Fruit fly (Drosophila melanogaster) whole organism, prepupa: Measurements from ENCODE around the gene Marcal1.

Experiments
- Blimp-1 ChIP-seq: fragments of 200-800 bp; sonication (Bioruptor generic); optimal IDR thresholded peaks from 3 replicates; lab custom pipeline; 2017; ENCODE audit warnings: missing biosample characterization, missing genetic modification characterization, mild to moderate bottlenecking, moderate library complexity, missing genetic modification reagents
- CG10631 ChIP-seq: fragments of 200-800 bp; sonication (Bioruptor generic); optimal IDR thresholded peaks from 2 replicates; lab custom pipeline; 2016; ENCODE audit warnings: missing biosample characterization, missing genetic modification characterization
- CG10669 ChIP-seq: fragments of 200-800 bp; sonication (Bioruptor generic); optimal IDR thresholded peaks from 3 replicates; lab custom pipeline; 2018; ENCODE audit warnings: missing biosample characterization, mild to moderate bottlenecking, missing genetic modification characterization, moderate library complexity
- CG11294 ChIP-seq: fragments of 200-800 bp; sonication (Bioruptor generic); IDR thresholded peaks from 2 replicates; pipeline ENCODE4 v1.3.6; 2022; ENCODE audit warnings: missing biosample characterization, missing genetic modification characterization
- CG11762 ChIP-seq: fragments of 200-800 bp; sonication (Bioruptor generic); optimal IDR thresholded peaks from 3 replicates; lab custom pipeline; 2016; ENCODE audit warnings: missing biosample characterization, missing genetic modification characterization; ENCODE audit not compliant: insufficient read depth
- CG11902 ChIP-seq: fragments of 200-800 bp; sonication (Bioruptor generic); optimal IDR thresholded peaks from 3 replicates; lab custom pipeline; 2016; ENCODE audit warnings: missing biosample characterization, missing genetic modification characterization
- CG15336 ChIP-seq: fragments of 200-800 bp; sonication (Bioruptor generic); IDR thresholded peaks from 2 replicates; pipeline ENCODE4 v1.3.6; 2022; ENCODE audit warnings: missing biosample characterization, missing genetic modification characterization
- CG1621 ChIP-seq: fragments of 200-800 bp; sonication (Bioruptor generic); optimal IDR thresholded peaks from 3 replicates; lab custom pipeline; 2018; ENCODE audit warnings: missing biosample characterization, mild to moderate bottlenecking, missing genetic modification characterization
- CG16779 ChIP-seq: fragments of 200-800 bp; sonication (Bioruptor generic); optimal IDR thresholded peaks from 3 replicates; lab custom pipeline; 2017; ENCODE audit warnings: missing biosample characterization, mild to moderate bottlenecking, missing genetic modification characterization
- CG31627 ChIP-seq: fragments of 200-800 bp; sonication (Bioruptor generic); optimal IDR thresholded peaks from 3 replicates; lab custom pipeline; 2016; ENCODE audit warnings: missing biosample characterization, missing genetic modification characterization
- CG32006 ChIP-seq: fragments of 200-800 bp; sonication (Bioruptor generic); optimal IDR thresholded peaks from 3 replicates; lab custom pipeline; 2017; ENCODE audit warnings: missing biosample characterization, mild to moderate bottlenecking, missing genetic modification characterization
- CG3919 ChIP-seq: fragments of 200-800 bp; sonication (Bioruptor generic); optimal IDR thresholded peaks from 3 replicates; lab custom pipeline; 2016; ENCODE audit warnings: missing biosample characterization, missing genetic modification characterization
- CG4318 ChIP-seq: fragments of 200-800 bp; sonication (Bioruptor generic); optimal IDR thresholded peaks from 3 replicates; lab custom pipeline; 2017; ENCODE audit warnings: missing biosample characterization, mild to moderate bottlenecking, missing genetic modification characterization
- CG6163 ChIP-seq: fragments of 200-800 bp; sonication (Bioruptor generic); IDR thresholded peaks from 3 replicates; pipeline ENCODE4 v1.3.6; 2022; ENCODE audit warnings: missing biosample characterization, missing genetic modification characterization
- CG6792 ChIP-seq: fragments of 200-800 bp; sonication (Bioruptor generic); optimal IDR thresholded peaks from 3 replicates; lab custom pipeline; 2016; ENCODE audit warnings: missing biosample characterization, missing genetic modification characterization
- CG6808 ChIP-seq: fragments of 200-800 bp; sonication (Bioruptor generic); optimal IDR thresholded peaks from 3 replicates; lab custom pipeline; 2017; ENCODE audit warnings: missing biosample characterization, missing genetic modification characterization, mild to moderate bottlenecking, moderate library complexity, missing genetic modification reagents
- CG6854 ChIP-seq: fragments of 200-800 bp; sonication (Bioruptor generic); optimal IDR thresholded peaks from 2 replicates; lab custom pipeline; 2017; ENCODE audit warnings: missing biosample characterization, mild to moderate bottlenecking, missing genetic modification characterization
- CG8319 ChIP-seq: fragments of 200-800 bp; sonication (Bioruptor generic); optimal IDR thresholded peaks from 3 replicates; lab custom pipeline; 2016; ENCODE audit warnings: missing biosample characterization, missing genetic modification characterization
- CG9139 ChIP-seq: fragments of 200-800 bp; sonication (Bioruptor generic); optimal IDR thresholded peaks from 3 replicates; lab custom pipeline; 2017; ENCODE audit warnings: missing biosample characterization, mild to moderate bottlenecking, missing genetic modification characterization
- Eip75B ChIP-seq: fragments of 200-800 bp; sonication (Bioruptor generic); optimal IDR thresholded peaks from 3 replicates; lab custom pipeline; 2016; ENCODE audit warnings: missing biosample characterization, missing genetic modification characterization
- Eip78C ChIP-seq: fragments of 200-800 bp; sonication (Bioruptor generic); peaks from one replicate; lab custom pipeline; 2016; ENCODE audit warnings: missing biosample characterization, missing genetic modification characterization
- Eip93F ChIP-seq: fragments of 200-800 bp; sonication (Bioruptor generic); optimal IDR thresholded peaks from 2 replicates; lab custom pipeline; 2016; ENCODE audit warnings: missing biosample characterization, mild to moderate bottlenecking, missing genetic modification characterization
- Ets96B ChIP-seq: fragments of 200-800 bp; optimal IDR thresholded peaks from 2 replicates; lab custom pipeline; 2019; ENCODE audit warnings: missing biosample characterization, mild to moderate bottlenecking, missing genetic modification characterization, moderate library complexity
- Gug ChIP-seq: fragments of 200-800 bp; sonication (Bioruptor generic); IDR thresholded peaks from 2 replicates; pipeline ENCODE4 v1.3.6; 2022; ENCODE audit warnings: missing biosample characterization, missing genetic modification characterization
- Hr38 ChIP-seq: sonication (Bioruptor generic); optimal IDR thresholded peaks from 2 replicates; lab custom pipeline; 2016; ENCODE audit warnings: missing biosample characterization, missing genetic modification characterization
- Hr39 ChIP-seq: fragments of 200-800 bp; sonication (Bioruptor generic); optimal IDR thresholded peaks from 2 replicates; lab custom pipeline; 2016; ENCODE audit warnings: missing biosample characterization, missing genetic modification characterization
- Hr4 ChIP-seq: fragments of 200-800 bp; sonication (Bioruptor generic); optimal IDR thresholded peaks from 3 replicates; lab custom pipeline; 2016; ENCODE audit warnings: missing biosample characterization, missing genetic modification characterization
- Lpt ChIP-seq: fragments of 200-800 bp; sonication (Bioruptor generic); optimal IDR thresholded peaks from 3 replicates; lab custom pipeline; 2016; ENCODE audit warnings: missing biosample characterization, missing genetic modification characterization
- Met ChIP-seq: fragments of 200-800 bp; sonication (Bioruptor generic); optimal IDR thresholded peaks from 3 replicates; lab custom pipeline; 2016; ENCODE audit warnings: missing biosample characterization, missing genetic modification characterization
- OdsH ChIP-seq: fragments of 200-800 bp; sonication (Bioruptor generic); optimal IDR thresholded peaks from 3 replicates; lab custom pipeline; 2016; ENCODE audit warnings: missing biosample characterization, missing genetic modification characterization
- Smox ChIP-seq: fragments of 200-800 bp; sonication (Bioruptor generic); optimal IDR thresholded peaks from 3 replicates; lab custom pipeline; 2016; ENCODE audit warnings: missing biosample characterization, missing genetic modification characterization
- Sox102F ChIP-seq: fragments of 200-800 bp; sonication (Bioruptor generic); optimal IDR thresholded peaks from 2 replicates; lab custom pipeline; 2016; ENCODE audit warnings: missing biosample characterization, mild to moderate bottlenecking, missing genetic modification characterization
- Sox14 ChIP-seq: fragments of 200-800 bp; sonication (Bioruptor generic); optimal IDR thresholded peaks from 3 replicates; lab custom pipeline; 2016; ENCODE audit warnings: missing biosample characterization, missing genetic modification characterization
- Sox15 ChIP-seq: fragments of 200-800 bp; sonication (Bioruptor generic); optimal IDR thresholded peaks from 3 replicates; lab custom pipeline; 2016; ENCODE audit warnings: missing biosample characterization, missing genetic modification characterization
- achi ChIP-seq: fragments of 200-800 bp; sonication (Bioruptor generic); optimal IDR thresholded peaks from 3 replicates; lab custom pipeline; 2016; ENCODE audit warnings: missing biosample characterization, missing genetic modification characterization
- acj6 ChIP-seq: fragments of 200-800 bp; sonication (Bioruptor generic); optimal IDR thresholded peaks from 3 replicates; lab custom pipeline; 2016; ENCODE audit warnings: missing biosample characterization, missing genetic modification characterization
- cyc ChIP-seq: fragments of 200-800 bp; sonication (Bioruptor generic); optimal IDR thresholded peaks from 3 replicates; lab custom pipeline; 2016; ENCODE audit warnings: missing biosample characterization, missing genetic modification characterization
- eg ChIP-seq: fragments of 200-800 bp; sonication (Bioruptor generic); IDR thresholded peaks from 3 replicates; pipeline ENCODE4 v1.3.6; 2022; ENCODE audit warnings: missing biosample characterization, missing genetic modification characterization
- fkh ChIP-seq: fragments of 200-800 bp; sonication (Bioruptor generic); optimal IDR thresholded peaks from 3 replicates; lab custom pipeline; 2017; ENCODE audit warnings: missing biosample characterization, mild to moderate bottlenecking, missing genetic modification characterization, moderate library complexity
- lz ChIP-seq: fragments of 200-800 bp; sonication (Bioruptor generic); optimal IDR thresholded peaks from 3 replicates; lab custom pipeline; 2016; ENCODE audit warnings: missing biosample characterization, missing genetic modification characterization
- net ChIP-seq: fragments of 200-800 bp; sonication (Bioruptor generic); optimal IDR thresholded peaks from 3 replicates; lab custom pipeline; 2016; ENCODE audit warnings: missing biosample characterization, missing genetic modification characterization
- spab ChIP-seq: fragments of 200-800 bp; sonication (Bioruptor generic); optimal IDR thresholded peaks from 2 replicates; lab custom pipeline; 2017; ENCODE audit warnings: missing biosample characterization, mild to moderate bottlenecking, missing genetic modification characterization, missing genetic modification reagents
- ss ChIP-seq, 2 experiments: fragments of 200-800 bp; sonication (Bioruptor generic); optimal IDR thresholded peaks; 2 replicates in 1 of 2; 3 replicates in 1 of 2; lab custom pipeline; 2017 to 2018; ENCODE audit warnings: mild to moderate bottlenecking in 2 of 2, missing biosample characterization in 2 of 2, missing genetic modification characterization in 2 of 2, moderate library complexity in 1 of 2
- svp ChIP-seq: fragments of 200-800 bp; sonication (Bioruptor generic); peaks from one replicate; lab custom pipeline; 2016; ENCODE audit warnings: missing biosample characterization, missing genetic modification characterization
- vri ChIP-seq: fragments of 200-800 bp; sonication (Bioruptor generic); optimal IDR thresholded peaks from 3 replicates; lab custom pipeline; 2016; ENCODE audit warnings: missing biosample characterization, mild to moderate bottlenecking, missing genetic modification characterization

Marcal1 gene

dm6 chr2L:4915715-4916153 lies 39.6 kb upstream of the Marcal1 start (continued):
- peak; percentile 50 for TF ChIP-seq spab (GFP tag; lab: Kevin White, UChicago)
- no peak for TF ChIP-seq CG11294 (GFP tag; lab: Robert Waterston, UW)
- peak; percentile 30 for TF ChIP-seq CG11902
- TF ChIP-seq CG32006 (GFP tag; lab: Kevin White, UChicago): peak; percentile 67
- peak; percentile 11 for TF ChIP-seq CG9139 (GFP tag; lab: Kevin White, UChicago)
- TF ChIP-seq CG15336 (GFP tag; lab: Robert Waterston, UW): 0 out of 2 replicates have a peak, but pooled peaks have one; percentile 33
- no peak for TF ChIP-seq Lpt
- TF ChIP-seq CG16779 (tag; lab: Kevin White, UChicago): no peak
- TF ChIP-seq CG6808: peak; percentile 48
- peak; percentile 45 for TF ChIP-seq CG4318
- no peak for TF ChIP-seq Hr38 (GFP tag; lab: Kevin White, UChicago)
- no peak for TF ChIP-seq lz (GFP tag; lab: Kevin White, UChicago)
- peak; percentile 65 for TF ChIP-seq svp (GFP tag; lab: Kevin White, UChicago)
- TF ChIP-seq Sox14 (GFP tag; lab: Kevin White, UChicago): no peak
- no peak for TF ChIP-seq Sox102F (GFP tag; lab: Kevin White, UChicago)
- TF ChIP-seq CG3919 (GFP tag; lab: Kevin White, UChicago): peak; percentile 50
- TF ChIP-seq Smox (GFP tag; lab: Kevin White, UChicago): no peak
- TF ChIP-seq Sox15: peak; percentile 33

dm6 chr2L:4916738-4917137 lies 38.6 kb upstream of the Marcal1 start:
- TF ChIP-seq CG11762 (GFP tag; lab: Kevin White, UChicago) (no peak), Blimp-1 (GFP tag; lab: Kevin White, UChicago) (no peak), CG6792 (no peak), Sox102F (GFP tag; lab: Kevin White, UChicago) (no peak), fkh (GFP tag; lab: Kevin White, UChicago) (no peak), ss (GFP tag; optimal IDR thresholded peaks at IDR 0.05; lab: Kevin White, UChicago) (no peak), CG8319 (GFP tag; lab: Kevin White, UChicago) (no peak), CG9139 (GFP tag; lab: Kevin White, UChicago) (no peak), Eip78C (GFP tag; lab: Kevin White, UChicago) (no peak), OdsH (GFP tag; lab: Kevin White, UChicago) (no peak), Hr4 (no peak), svp (GFP tag; lab: Kevin White, UChicago) (no peak), net (GFP tag; lab: Kevin White, UChicago) (no peak), CG31627 (GFP tag; lab: Kevin White, UChicago) (no peak)

dm6 chr2L:4928340-4928739 lies 27.0 kb upstream of the Marcal1 start:
- TF ChIP-seq eg (GFP tag; lab: Robert Waterston, UW) (peak; percentile 42; the same call in 1 of the 3 replicates), Hr39 (GFP tag; lab: Kevin White, UChicago) (no peak), ss (GFP tag; optimal IDR thresholded peaks at IDR 0.05; lab: Kevin White, UChicago) (no peak), CG6163 (0 out of 3 replicates have a peak, but pooled peaks have one; percentile 21), CG8319 (GFP tag; lab: Kevin White, UChicago) (no peak), OdsH (GFP tag; lab: Kevin White, UChicago) (no peak), net (GFP tag; lab: Kevin White, UChicago) (no peak), CG16779 (tag; lab: Kevin White, UChicago) (peak; percentile 19), CG10669 (GFP tag; lab: Kevin White, UChicago) (no peak), CG32006 (GFP tag; lab: Kevin White, UChicago) (no peak), Eip93F (GFP tag; lab: Kevin White, UChicago) (no peak), Eip78C (GFP tag; lab: Kevin White, UChicago) (peak; percentile 30), Blimp-1 (GFP tag; lab: Kevin White, UChicago) (no peak), spab (GFP tag; lab: Kevin White, UChicago) (no peak), acj6 (GFP tag; lab: Kevin White, UChicago) (no peak), svp (GFP tag; lab: Kevin White, UChicago) (no peak), Smox (GFP tag; lab: Kevin White, UChicago) (no peak), achi (GFP tag; lab: Kevin White, UChicago) (no peak), cyc (GFP tag; lab: Kevin White, UChicago) (no peak), fkh (GFP tag; lab: Kevin White, UChicago) (no peak), Eip75B (GFP tag; lab: Kevin White, UChicago) (no peak), vri (GFP tag; lab: Kevin White, UChicago) (no peak), CG11294 (GFP tag; lab: Robert Waterston, UW) (no peak), CG15336 (GFP tag; lab: Robert Waterston, UW) (no peak), CG1621 (tag; lab: Kevin White, UChicago) (no peak), Sox14 (GFP tag; lab: Kevin White, UChicago) (no peak), CG4318 (no peak), Sox15 (no peak), Gug (GFP tag; lab: Robert Waterston, UW) (no peak), CG10631 (GFP tag; lab: Kevin White, UChicago) (no peak), Met (GFP tag; lab: Kevin White, UChicago) (no peak), Ets96B (tag; lab: Kevin White, UChicago) (no peak), CG6808 (no peak), CG6854 (no peak)
